Worm (Caenorhabditis elegans) whole organism, late embryonic: Measurements from ENCODE around the gene nlp-52.

Source experiments
- ama-1 ChIP-seq: fragments of 150-350 bp; optimal IDR thresholded peaks from 2 replicates; lab custom pipeline; 2014
- ceh-31 ChIP-seq: sonication (generic microtip); optimal IDR thresholded peaks from 2 replicates; lab custom pipeline; 2016; ENCODE audit warnings: missing genetic modification characterization, missing compliant biosample characterization
- ceh-48 ChIP-seq: sonication (generic microtip); optimal IDR thresholded peaks from 2 replicates; lab custom pipeline; 2016; ENCODE audit warnings: missing genetic modification characterization, inconsistent platforms, missing compliant biosample characterization
- fax-1 ChIP-seq: sonication (generic microtip); optimal IDR thresholded peaks from 2 replicates; lab custom pipeline; 2016; ENCODE audit warnings: missing genotype, missing genetic modification characterization, missing compliant biosample characterization
- hlh-15 ChIP-seq: sonication (generic microtip); optimal IDR thresholded peaks from 2 replicates; lab custom pipeline; 2016; ENCODE audit warnings: missing genetic modification characterization, missing compliant biosample characterization
- mec-3 ChIP-seq: sonication (generic microtip); optimal IDR thresholded peaks from 2 replicates; lab custom pipeline; 2016; ENCODE audit warnings: borderline replicate concordance, missing genetic modification characterization, missing compliant biosample characterization
- nhr-232 ChIP-seq: sonication (generic microtip); optimal IDR thresholded peaks from 2 replicates; lab custom pipeline; 2016; ENCODE audit warnings: missing genetic modification characterization, missing compliant biosample characterization
- npax-4 ChIP-seq: sonication (generic microtip); optimal IDR thresholded peaks from 2 replicates; lab custom pipeline; 2016; ENCODE audit warnings: missing genetic modification characterization, missing compliant biosample characterization
- pqm-1 ChIP-seq: sonication (generic microtip); optimal IDR thresholded peaks from 2 replicates; lab custom pipeline; 2016; ENCODE audit warnings: missing genetic modification characterization, missing compliant biosample characterization
- pros-1 ChIP-seq: fragments of 150-350 bp; optimal IDR thresholded peaks from 2 replicates; lab custom pipeline; 2014; ENCODE audit warnings: missing biosample characterization, missing genetic modification reagents, missing genetic modification characterization
- ref-2 ChIP-seq: sonication (generic microtip); optimal IDR thresholded peaks from 2 replicates; lab custom pipeline; 2016; ENCODE audit warnings: missing genetic modification characterization, missing compliant biosample characterization
- rnt-1 ChIP-seq: sonication (generic microtip); optimal IDR thresholded peaks from 2 replicates; lab custom pipeline; 2016; ENCODE audit warnings: missing genetic modification characterization, missing compliant biosample characterization
- sox-2 ChIP-seq: fragments of 200-800 bp; sonication (Bioruptor generic); IDR thresholded peaks from 2 replicates; pipeline ENCODE4 v1.3.6; 2022; ENCODE audit warnings: missing genetic modification reagents, missing genetic modification characterization, missing compliant biosample characterization
- sox-4 ChIP-seq: sonication (generic microtip); optimal IDR thresholded peaks from 2 replicates; lab custom pipeline; 2017; ENCODE audit warnings: mild to moderate bottlenecking, missing genetic modification characterization, inconsistent platforms, missing compliant biosample characterization

nlp-52 gene

DNA sequence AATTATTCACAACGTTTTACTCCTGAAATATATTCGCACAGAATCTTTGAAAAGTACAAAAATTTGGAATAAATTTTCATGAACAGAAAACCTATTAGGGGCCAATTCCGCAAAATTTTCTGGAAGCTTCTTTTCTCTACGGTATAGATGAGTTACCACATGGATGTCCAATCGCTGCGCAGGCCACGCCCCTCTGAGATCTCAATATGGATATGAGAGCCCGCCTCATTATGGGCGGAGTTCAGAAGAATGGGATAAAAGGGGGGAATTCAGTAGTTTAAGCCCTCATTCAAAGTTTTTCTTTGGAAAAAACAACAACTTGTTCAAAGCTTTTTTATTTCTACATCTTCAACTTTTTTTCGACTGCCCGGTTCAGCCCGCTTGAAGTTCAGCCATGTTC lies 50.0 kb downstream of the nlp-52 start, which contains the start of gene daf-7:
Gene daf-7 (plus strand): TSS at position 301 of the 400 bp plus-strand sequence.
- no peak for TF ChIP-seq mec-3 (tag; lab: Kevin White, UChicago)
- TF ChIP-seq pqm-1 (tag; lab: Kevin White, UChicago): no peak
- TF ChIP-seq sox-2 (GFP tag; lab: Robert Waterston, UW): no peak
- TF ChIP-seq npax-4: no peak
- no peak for TF ChIP-seq ceh-48
- TF ChIP-seq pros-1 (tag; lab: Kevin White, UChicago): no peak
- no peak for TF ChIP-seq ceh-31 (tag; lab: Kevin White, UChicago)
- TF ChIP-seq hlh-15: no peak
- TF ChIP-seq sox-4 (tag; lab: Kevin White, UChicago): no peak
- TF ChIP-seq ref-2 (tag; lab: Kevin White, UChicago): no peak
- TF ChIP-seq fax-1: no peak
- TF ChIP-seq ama-1 (lab: Kevin White, UChicago): no peak
- no peak for TF ChIP-seq nhr-232
- no peak for TF ChIP-seq rnt-1 (tag; lab: Kevin White, UChicago)
